Fruit fly (Drosophila melanogaster) S2 (cell line): ENCODE measurements around the gene CG31804.

Experiments
- CG8478 ChIP-seq: fragments of >200 bp; optimal IDR thresholded peaks from 2 replicates; lab custom pipeline; 2018
- CTCF ChIP-seq, 2 experiments: fragments of >200 bp; optimal IDR thresholded peaks; 2 replicates each; lab custom pipeline; 2018

- no peak for TF ChIP-seq CG8478 (lab: Kevin White, UChicago)
- TF ChIP-seq CTCF (optimal IDR thresholded peaks at IDR 0.05; lab: Kevin White, UChicago): peak; percentile 22
Measured at dm6 chr2L:17383588-17384308, 20.5 kb downstream of the CG31804 start, which contains the start of gene Lrch.
